Worm (Caenorhabditis elegans) whole organism, late embryonic: Measurements from ENCODE around the gene C16A11.2.

Source experiments
- C38D4.7 ChIP-seq: fragments of 200-800 bp; sonication (Bioruptor generic); optimal IDR thresholded peaks from 2 replicates; lab custom pipeline; 2018; ENCODE audit warnings: mild to moderate bottlenecking, missing genetic modification characterization, moderate library complexity, missing compliant biosample characterization
- ama-1 ChIP-seq: fragments of 150-350 bp; optimal IDR thresholded peaks from 2 replicates; lab custom pipeline; 2014
- ceh-19 ChIP-seq: fragments of 200-800 bp; sonication (Bioruptor generic); optimal IDR thresholded peaks from 2 replicates; lab custom pipeline; 2018; ENCODE audit warnings: mild to moderate bottlenecking, missing genetic modification characterization, missing compliant biosample characterization
- ceh-22 ChIP-seq: sonication (generic microtip); optimal IDR thresholded peaks from 2 replicates; lab custom pipeline; 2017; ENCODE audit warnings: missing biosample characterization, missing genetic modification characterization
- ceh-24 ChIP-seq: sonication (generic microtip); optimal IDR thresholded peaks from 2 replicates; lab custom pipeline; 2016; ENCODE audit warnings: mild to moderate bottlenecking, missing genetic modification characterization, missing compliant biosample characterization
- ceh-6 ChIP-seq: fragments of 200-800 bp; sonication (Bioruptor generic); optimal IDR thresholded peaks from 2 replicates; lab custom pipeline; 2018; ENCODE audit warnings: mild to moderate bottlenecking, missing genetic modification characterization, missing compliant biosample characterization
- fkh-10 ChIP-seq: fragments of 150-350 bp; optimal IDR thresholded peaks from 2 replicates; lab custom pipeline; 2014; ENCODE audit warnings: missing biosample characterization, missing genetic modification reagents, missing genetic modification characterization
- fkh-6 ChIP-seq: sonication (generic microtip); optimal IDR thresholded peaks from 2 replicates; lab custom pipeline; 2016; ENCODE audit warnings: missing genetic modification characterization, missing compliant biosample characterization
- hlh-15 ChIP-seq: sonication (generic microtip); optimal IDR thresholded peaks from 2 replicates; lab custom pipeline; 2016; ENCODE audit warnings: missing genetic modification characterization, missing compliant biosample characterization
- pqm-1 ChIP-seq: sonication (generic microtip); optimal IDR thresholded peaks from 2 replicates; lab custom pipeline; 2016; ENCODE audit warnings: missing genetic modification characterization, missing compliant biosample characterization
- tbx-2 ChIP-seq: sonication (generic microtip); optimal IDR thresholded peaks from 2 replicates; lab custom pipeline; 2016; ENCODE audit warnings: missing genetic modification characterization, missing compliant biosample characterization
- ttx-3 ChIP-seq: sonication (generic microtip); optimal IDR thresholded peaks from 2 replicates; lab custom pipeline; 2016; ENCODE audit warnings: missing genetic modification reagents, missing genetic modification characterization, missing compliant biosample characterization
- unc-3 ChIP-seq, 2 experiments: fragments of 200-800 bp in 1 of 2; sonication (Bioruptor generic) in 1 of 2; sonication (generic microtip) in 1 of 2; conservative IDR thresholded peaks in 1 of 2; optimal IDR thresholded peaks in 1 of 2; 2 replicates each; pipeline versions ENCODE4 v1.3.6 to Lab custom; 2016 to 2022; ENCODE audit warnings: missing compliant biosample characterization in 2 of 2, missing genetic modification characterization in 2 of 2, missing genetic modification reagents in 1 of 2
- unc-55 ChIP-seq: sonication (generic microtip); optimal IDR thresholded peaks from 2 replicates; lab custom pipeline; 2017; ENCODE audit warnings: missing biosample characterization, missing genetic modification reagents, missing genetic modification characterization

DNA sequence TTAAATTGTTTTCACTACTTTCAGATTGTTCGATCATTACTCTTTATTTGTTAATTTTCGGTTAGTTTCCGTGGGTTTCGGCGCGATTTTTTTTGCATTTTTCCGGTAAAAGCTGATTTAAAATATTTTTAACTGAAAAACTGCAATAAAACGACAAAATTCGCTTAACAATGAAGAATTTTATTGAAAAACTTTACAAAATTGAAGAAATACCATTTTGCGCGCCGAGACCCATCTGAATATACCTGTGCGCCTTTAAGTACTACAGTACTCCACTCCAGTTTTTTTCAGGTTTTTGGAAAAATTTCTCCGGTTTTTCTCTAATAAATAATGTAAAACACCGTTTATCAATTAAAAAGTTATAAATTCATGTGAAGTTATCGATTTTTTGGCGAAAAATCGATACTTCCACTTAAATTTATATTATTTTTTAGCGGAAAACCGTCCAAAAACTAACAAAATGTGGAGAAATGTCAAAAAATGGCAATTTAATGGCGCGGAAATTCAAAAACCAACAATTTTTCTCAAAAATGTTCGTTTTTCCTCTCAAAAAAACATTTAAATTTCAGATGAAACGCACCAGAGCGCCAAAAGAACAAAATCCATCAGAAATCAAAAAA lies 7.1 kb upstream of the C16A11.2 start, which contains the start of gene C16A11.10:
- TF ChIP-seq ceh-6 (GFP tag; lab: Kevin White, UChicago), result no peak
- TF ChIP-seq hlh-15 (tag; lab: Kevin White, UChicago), result no peak
- no peak for TF ChIP-seq ceh-22
- no peak for TF ChIP-seq ceh-24 (tag; lab: Kevin White, UChicago)
- TF ChIP-seq fkh-10 (GFP tag; lab: Kevin White, UChicago), result no peak
- TF ChIP-seq unc-3 (GFP tag; conservative IDR thresholded peaks at IDR 0.05; lab: Robert Waterston, UW), result no peak
- no peak for TF ChIP-seq unc-3 (tag; optimal IDR thresholded peaks at IDR 0.05; lab: Kevin White, UChicago)
- no peak for TF ChIP-seq tbx-2 (tag; lab: Kevin White, UChicago)
- TF ChIP-seq unc-55 (GFP tag; lab: Kevin White, UChicago), result no peak
- TF ChIP-seq pqm-1 (tag; lab: Kevin White, UChicago), result no peak
- TF ChIP-seq fkh-6 (tag; lab: Kevin White, UChicago), result no peak
- no peak for TF ChIP-seq ttx-3
- TF ChIP-seq ceh-19 (GFP tag; lab: Kevin White, UChicago), result no peak
- TF ChIP-seq ama-1 (lab: Kevin White, UChicago), result no peak
- TF ChIP-seq C38D4.7 (GFP tag; lab: Kevin White, UChicago), result no peak
